Worm (Caenorhabditis elegans): ENCODE measurements around the gene Y42H9AR.5.

DNA sequence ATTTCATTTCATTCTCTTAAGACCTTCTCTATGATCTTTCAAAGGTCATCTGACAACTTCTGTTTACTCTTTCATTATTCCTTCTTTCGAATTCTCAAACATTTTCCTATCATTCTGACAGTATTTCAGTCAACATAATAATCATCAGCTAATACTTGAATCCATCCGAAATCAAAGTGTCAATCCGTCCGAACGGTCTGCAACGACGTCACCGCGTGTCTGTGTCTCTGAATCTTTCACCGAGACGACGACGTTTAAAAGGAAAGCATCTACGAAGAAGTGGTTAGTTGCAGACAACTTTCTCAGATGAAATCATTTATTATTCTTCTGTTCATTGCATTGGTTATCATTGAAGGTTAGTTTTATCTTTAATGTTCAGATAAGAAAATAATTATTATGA, at the start of gene Y42H9AR.5:
- TF ChIP-seq unc-55 (GFP tag; optimal IDR thresholded peaks at IDR 0.05) (no peak), ceh-45 (GFP tag; IDR thresholded peaks at IDR 0.05) (no peak), ceh-6 (GFP tag; optimal IDR thresholded peaks at IDR 0.05) (no peak), ama-1 (optimal IDR thresholded peaks at IDR 0.05) (no peak), tbx-2 (tag; optimal IDR thresholded peaks at IDR 0.05) (no peak), sox-4 (tag; optimal IDR thresholded peaks at IDR 0.05) (no peak), nfya-1 (tag; optimal IDR thresholded peaks at IDR 0.05) (no peak), pha-4 (tag; optimal IDR thresholded peaks at IDR 0.05) (no peak), F13H6.1 (tag; optimal IDR thresholded peaks at IDR 0.05) (no peak), fkh-10 (GFP tag; optimal IDR thresholded peaks at IDR 0.05) (no peak), nhr-11 (tag; optimal IDR thresholded peaks at IDR 0.05) (no peak), ztf-16 (tag; optimal IDR thresholded peaks at IDR 0.05) (no peak)
